Worm (Caenorhabditis elegans) whole organism, late embryonic: ENCODE measurements around the gene unc-16.

Experiments used
- ama-1 ChIP-seq: fragments of 150-350 bp; optimal IDR thresholded peaks from 2 replicates; lab custom pipeline; 2014
- ceh-18 ChIP-seq: sonication (generic microtip); optimal IDR thresholded peaks from 2 replicates; lab custom pipeline; 2016; ENCODE audit warnings: missing genetic modification characterization, missing compliant biosample characterization
- ceh-9 ChIP-seq: sonication (generic microtip); optimal IDR thresholded peaks from 2 replicates; lab custom pipeline; 2016; ENCODE audit warnings: mild to moderate bottlenecking, missing genetic modification characterization, inconsistent platforms, missing compliant biosample characterization
- pat-9 ChIP-seq: fragments of 200-800 bp; sonication (Bioruptor generic); optimal IDR thresholded peaks from 2 replicates; lab custom pipeline; 2018; ENCODE audit warnings: mild to moderate bottlenecking, missing genetic modification characterization, moderate library complexity, missing compliant biosample characterization
- pqm-1 ChIP-seq: sonication (generic microtip); optimal IDR thresholded peaks from 2 replicates; lab custom pipeline; 2016; ENCODE audit warnings: missing genetic modification characterization, missing compliant biosample characterization
- ref-2 ChIP-seq: sonication (generic microtip); optimal IDR thresholded peaks from 2 replicates; lab custom pipeline; 2016; ENCODE audit warnings: missing genetic modification characterization, missing compliant biosample characterization
- sox-4 ChIP-seq: sonication (generic microtip); optimal IDR thresholded peaks from 2 replicates; lab custom pipeline; 2017; ENCODE audit warnings: mild to moderate bottlenecking, missing genetic modification characterization, inconsistent platforms, missing compliant biosample characterization
- unc-55 ChIP-seq: sonication (generic microtip); optimal IDR thresholded peaks from 2 replicates; lab custom pipeline; 2017; ENCODE audit warnings: missing biosample characterization, missing genetic modification reagents, missing genetic modification characterization

- no peak for TF ChIP-seq ama-1 (lab: Kevin White, UChicago)
- no peak for TF ChIP-seq ceh-18
- TF ChIP-seq ceh-9 = no peak
- no peak for TF ChIP-seq pat-9
- TF ChIP-seq pqm-1 (tag; lab: Kevin White, UChicago) = no peak
- no peak for TF ChIP-seq ref-2
- TF ChIP-seq sox-4 (tag; lab: Kevin White, UChicago) = no peak
- TF ChIP-seq unc-55 = no peak
These were observed 44.2 kb downstream of the unc-16 start for ce11 chrIII:9590212-9590611.
